Worm (Caenorhabditis elegans): ENCODE results near the gene F32D1.8.

ce11 chrV:4398884-4399283 is 21.4 kb upstream of the F32D1.8 start:
- TF ChIP-seq lin-15B (tag; optimal IDR thresholded peaks at IDR 0.05) (no peak), R02D3.7 (tag; optimal IDR thresholded peaks at IDR 0.05) (no peak), pha-4 (tag; optimal IDR thresholded peaks at IDR 0.05) (no peak), mdl-1 (tag; optimal IDR thresholded peaks at IDR 0.05) (no peak), ztf-11 (tag; optimal IDR thresholded peaks at IDR 0.05) (no peak), snpc-4 (tag; optimal IDR thresholded peaks at IDR 0.05) (no peak), unc-62 (GFP tag; optimal IDR thresholded peaks at IDR 0.05) (no peak)

Data from whole organism, L3 larva.